Worm (Caenorhabditis elegans) whole organism, L4 larva: ENCODE data around the gene gei-13.

Experiments
- F44E2.7 ChIP-seq: fragments of 200-800 bp; sonication (Bioruptor generic); IDR thresholded peaks from 2 replicates; pipeline ENCODE4 v2.1.2; 2022; ENCODE audit warnings: missing genetic modification characterization, missing compliant biosample characterization
- F49E8.2 ChIP-seq: sonication (generic microtip); optimal IDR thresholded peaks from 2 replicates; lab custom pipeline; 2016; ENCODE audit warnings: missing compliant biosample characterization, mild to moderate bottlenecking, missing genetic modification characterization, borderline replicate concordance
- T26A8.4 ChIP-seq: fragments of 200-800 bp; sonication (Bioruptor generic); IDR thresholded peaks from 2 replicates; pipeline ENCODE4 v1.3.6; 2022; ENCODE audit warnings: missing genetic modification characterization, missing compliant biosample characterization
- Y5F2A.4 ChIP-seq: fragments of 200-800 bp; sonication (Bioruptor generic); optimal IDR thresholded peaks from 2 replicates; lab custom pipeline; 2018; ENCODE audit warnings: mild to moderate bottlenecking, missing genetic modification characterization, missing compliant biosample characterization
- aha-1 ChIP-seq: fragments of 150-350 bp; peaks from one replicate; lab custom pipeline; 2014; ENCODE audit warnings: missing biosample characterization, missing genetic modification characterization
- aly-2 ChIP-seq: sonication (generic microtip); optimal IDR thresholded peaks from 2 replicates; lab custom pipeline; 2018; ENCODE audit warnings: missing biosample characterization, missing genetic modification characterization
- ama-1 ChIP-seq: fragments of 150-350 bp; optimal IDR thresholded peaks from 2 replicates; lab custom pipeline; 2014; ENCODE audit warnings: inconsistent platforms, mixed read lengths
- arid-1 ChIP-seq: fragments of 200-800 bp; sonication (Bioruptor generic); conservative IDR thresholded peaks from 2 replicates; pipeline ENCODE4 v1.3.6; 2022; ENCODE audit warnings: missing genetic modification reagents, missing genetic modification characterization, missing compliant biosample characterization
- ceh-28 ChIP-seq: fragments of 150-350 bp; optimal IDR thresholded peaks from 2 replicates; lab custom pipeline; 2014; ENCODE audit warnings: missing biosample characterization, missing genetic modification reagents, missing genetic modification characterization
- ceh-32 ChIP-seq: sonication (generic microtip); optimal IDR thresholded peaks from 2 replicates; lab custom pipeline; 2016; ENCODE audit warnings: mild to moderate bottlenecking, missing genetic modification characterization, missing compliant biosample characterization; ENCODE audit not compliant: poor library complexity
- ceh-62 ChIP-seq: sonication (generic microtip); optimal IDR thresholded peaks from 2 replicates; lab custom pipeline; 2017; ENCODE audit warnings: missing biosample characterization, missing genetic modification characterization
- ceh-82 ChIP-seq: sonication (generic microtip); optimal IDR thresholded peaks from 2 replicates; lab custom pipeline; 2017; ENCODE audit warnings: missing biosample characterization, missing genetic modification characterization
- ces-1 ChIP-seq: fragments of 150-350 bp; sonication (generic microtip); optimal IDR thresholded peaks from 4 replicates; lab custom pipeline; 2014; ENCODE audit warnings: missing biosample characterization, missing genetic modification reagents, missing genetic modification characterization
- ctbp-1 ChIP-seq: fragments of 200-800 bp; sonication (Bioruptor generic); IDR thresholded peaks from 2 replicates; pipeline ENCODE4 v1.3.6; 2022; ENCODE audit warnings: missing genetic modification reagents, missing genetic modification characterization, missing compliant biosample characterization
- daf-16 ChIP-seq, 3 experiments: sonication (generic microtip); optimal IDR thresholded peaks; 2 replicates each; lab custom pipeline; 2016 to 2017; ENCODE audit warnings: missing genetic modification characterization in 3 of 3, missing genetic modification reagents in 3 of 3, mild to moderate bottlenecking in 2 of 3, missing compliant biosample characterization in 2 of 3, missing biosample characterization in 1 of 3, moderate library complexity in 1 of 3
- dmd-6 ChIP-seq: fragments of 200-800 bp; sonication (Bioruptor generic); IDR thresholded peaks from 2 replicates; pipeline ENCODE4 v1.3.6; 2022; ENCODE audit warnings: missing genetic modification reagents, missing genetic modification characterization, missing compliant biosample characterization
- dpl-1 ChIP-seq: fragments of 150-350 bp; optimal IDR thresholded peaks from 2 replicates; lab custom pipeline; 2014; ENCODE audit warnings: missing biosample characterization, missing genetic modification reagents, missing genetic modification characterization
- dve-1 ChIP-seq: sonication (generic microtip); optimal IDR thresholded peaks from 2 replicates; lab custom pipeline; 2017; ENCODE audit warnings: antibody characterized with exemption, mild to moderate bottlenecking, missing genetic modification characterization, missing compliant biosample characterization; ENCODE audit not compliant: insufficient read depth
- fos-1 ChIP-seq: fragments of 150-350 bp; optimal IDR thresholded peaks from 2 replicates; lab custom pipeline; 2014; ENCODE audit warnings: missing biosample characterization, missing genetic modification characterization
- hlh-11 ChIP-seq: fragments of 200-800 bp; sonication (Bioruptor generic); optimal IDR thresholded peaks from 2 replicates; lab custom pipeline; 2018; ENCODE audit warnings: mild to moderate bottlenecking, missing genetic modification characterization, missing compliant biosample characterization
- hlh-30 ChIP-seq: sonication (generic microtip); optimal IDR thresholded peaks from 2 replicates; lab custom pipeline; 2017; ENCODE audit warnings: antibody characterized with exemption, mild to moderate bottlenecking, missing genetic modification characterization, missing compliant biosample characterization; ENCODE audit not compliant: insufficient read depth
- hmg-1.1 ChIP-seq: fragments of 200-800 bp; sonication (Bioruptor generic); IDR thresholded peaks from 2 replicates; pipeline ENCODE4 v1.3.6; 2022; ENCODE audit warnings: missing genetic modification reagents, missing genetic modification characterization, missing compliant biosample characterization
- jun-1 ChIP-seq: fragments of 150-350 bp; optimal IDR thresholded peaks from 2 replicates; lab custom pipeline; 2014; ENCODE audit warnings: missing biosample characterization, missing genetic modification reagents, missing genetic modification characterization
- lin-39 ChIP-seq: fragments of 150-350 bp; optimal IDR thresholded peaks from 2 replicates; lab custom pipeline; 2014; ENCODE audit warnings: missing biosample characterization, missing genetic modification reagents, missing genetic modification characterization
- madf-9 ChIP-seq: fragments of 200-800 bp; sonication (Bioruptor generic); conservative IDR thresholded peaks from 2 replicates; pipeline ENCODE4 v1.3.6; 2022; ENCODE audit warnings: missing genetic modification reagents, missing genetic modification characterization, missing compliant biosample characterization
- mes-2 ChIP-seq: sonication (generic microtip); optimal IDR thresholded peaks from 2 replicates; lab custom pipeline; 2016; ENCODE audit warnings: missing genotype, mild to moderate bottlenecking, missing genetic modification characterization, missing compliant biosample characterization; ENCODE audit not compliant: poor library complexity, severe bottlenecking
- mxl-2 ChIP-seq: fragments of 200-800 bp; sonication (Bioruptor generic); conservative IDR thresholded peaks from 2 replicates; pipeline ENCODE4 v1.3.6; 2022; ENCODE audit warnings: missing genetic modification reagents, missing genetic modification characterization, missing compliant biosample characterization
- nhr-102 ChIP-seq: sonication (generic microtip); optimal IDR thresholded peaks from 2 replicates; lab custom pipeline; 2016; ENCODE audit warnings: mild to moderate bottlenecking, missing genetic modification characterization, moderate library complexity, missing compliant biosample characterization
- nhr-42 ChIP-seq: fragments of 200-800 bp; sonication (Bioruptor generic); IDR thresholded peaks from 2 replicates; pipeline ENCODE4 v1.3.6; 2022; ENCODE audit warnings: missing genetic modification characterization, missing compliant biosample characterization
- nhr-6 ChIP-seq: fragments of 150-350 bp; optimal IDR thresholded peaks from 2 replicates; lab custom pipeline; 2014; ENCODE audit warnings: missing biosample characterization, missing genetic modification characterization
- pha-4 ChIP-seq, 2 experiments: fragments of 150-350 bp in 1 of 2; fragments of 200-800 bp in 1 of 2; sonication (Bioruptor generic) in 1 of 2; IDR thresholded peaks in 1 of 2; optimal IDR thresholded peaks in 1 of 2; 2 replicates each; pipeline versions ENCODE4 v1.3.6 to Lab custom; 2014 to 2022; ENCODE audit warnings: missing genetic modification characterization in 2 of 2, missing genetic modification reagents in 2 of 2, missing biosample characterization in 1 of 2, missing compliant biosample characterization in 1 of 2
- php-3 ChIP-seq: fragments of 200-800 bp; sonication (Bioruptor generic); IDR thresholded peaks from 2 replicates; pipeline ENCODE4 v1.3.6; 2022; ENCODE audit warnings: missing genetic modification reagents, missing genetic modification characterization, missing compliant biosample characterization
- pqm-1 ChIP-seq: sonication (generic microtip); optimal IDR thresholded peaks from 2 replicates; lab custom pipeline; 2017; ENCODE audit warnings: missing biosample characterization, missing genetic modification characterization
- saeg-2 ChIP-seq: fragments of 200-800 bp; sonication (Bioruptor generic); IDR thresholded peaks from 2 replicates; pipeline ENCODE4 v1.3.6; 2022; ENCODE audit warnings: missing genetic modification reagents, missing genetic modification characterization, missing compliant biosample characterization
- sdz-12 ChIP-seq: fragments of 200-800 bp; sonication (Bioruptor generic); optimal IDR thresholded peaks from 2 replicates; lab custom pipeline; 2018; ENCODE audit warnings: mild to moderate bottlenecking, missing genetic modification characterization, missing compliant biosample characterization
- skn-1 ChIP-seq: fragments of 150-350 bp; optimal IDR thresholded peaks from 2 replicates; lab custom pipeline; 2014; ENCODE audit warnings: missing biosample characterization, missing genetic modification characterization
- snpc-1.2 ChIP-seq: fragments of 200-800 bp; sonication (Bioruptor generic); IDR thresholded peaks from 2 replicates; pipeline ENCODE4 v1.3.6; 2022; ENCODE audit warnings: missing genetic modification reagents, missing genetic modification characterization, missing compliant biosample characterization
- unc-62 ChIP-seq, 3 experiments: fragments of 150-350 bp in 1 of 3; sonication (generic microtip); optimal IDR thresholded peaks in 2 of 3; peaks in 1 of 3; 1 replicate in 1 of 3; 2 replicates in 2 of 3; lab custom pipeline; 2014 to 2017; ENCODE audit warnings: missing biosample characterization in 3 of 3, missing genetic modification characterization in 3 of 3, missing genetic modification reagents in 3 of 3, missing genotype in 1 of 3
- vab-7 ChIP-seq: fragments of 200-800 bp; sonication (Bioruptor generic); IDR thresholded peaks from 2 replicates; pipeline ENCODE4 v1.3.6; 2022; ENCODE audit warnings: missing genetic modification reagents, missing genetic modification characterization, missing compliant biosample characterization
- zip-11 ChIP-seq: fragments of 200-800 bp; sonication (Bioruptor generic); IDR thresholded peaks from 2 replicates; pipeline ENCODE4 v1.3.6; 2022; ENCODE audit warnings: missing genetic modification characterization, missing compliant biosample characterization
- zip-2 ChIP-seq: fragments of 150-350 bp; optimal IDR thresholded peaks from 2 replicates; lab custom pipeline; 2014; ENCODE audit warnings: missing biosample characterization, missing genetic modification characterization
- ztf-11 ChIP-seq: fragments of 150-350 bp; optimal IDR thresholded peaks from 2 replicates; lab custom pipeline; 2014; ENCODE audit warnings: missing biosample characterization, missing genetic modification characterization
- ztf-7 ChIP-seq: fragments of 150-350 bp; optimal IDR thresholded peaks from 2 replicates; lab custom pipeline; 2014; ENCODE audit warnings: missing biosample characterization, missing genetic modification characterization

gei-13 gene

DNA sequence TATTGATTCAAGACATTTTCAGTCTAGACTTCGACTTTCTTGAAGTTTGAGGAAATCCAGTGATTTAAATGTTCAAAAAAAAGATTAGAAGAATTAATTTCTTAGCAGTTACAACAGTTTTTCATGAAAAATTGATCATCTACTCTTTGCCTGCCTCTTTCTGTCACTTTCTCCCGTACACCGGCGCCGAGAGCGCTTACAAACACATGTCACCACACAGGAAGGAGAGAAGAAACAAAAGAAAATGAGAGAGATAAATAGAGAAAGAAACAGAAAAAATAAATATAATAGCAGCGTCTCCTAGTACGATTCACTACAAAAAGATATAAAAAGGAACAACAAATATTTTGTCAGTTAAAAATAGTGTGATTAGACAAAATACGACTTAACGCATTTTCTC is 29.8 kb upstream of the gei-13 start (continued):
- no peak for TF ChIP-seq F49E8.2 (tag; lab: Kevin White, UChicago)
- TF ChIP-seq unc-62 (GFP tag; optimal IDR thresholded peaks at IDR 0.05 in 1 of 2; lab: Kevin White, UChicago): peak in 1 of 2 experiments; percentile 96
- TF ChIP-seq unc-62 (tag; optimal IDR thresholded peaks at IDR 0.05; lab: Kevin White, UChicago): no peak
- TF ChIP-seq nhr-6 (tag; lab: Kevin White, UChicago): peak; percentile 16
- no peak for TF ChIP-seq ctbp-1
- TF ChIP-seq sdz-12: no peak
- TF ChIP-seq pqm-1: peak; percentile 18
- no peak for TF ChIP-seq zip-11 (GFP tag; lab: Robert Waterston, UW)
- TF ChIP-seq pha-4 (GFP tag; IDR thresholded peaks at IDR 0.05; lab: Robert Waterston, UW): no peak
- no peak for TF ChIP-seq pha-4 (tag; optimal IDR thresholded peaks at IDR 0.05; lab: Kevin White, UChicago)
- no peak for TF ChIP-seq aly-2
- TF ChIP-seq dve-1 (tag; lab: Kevin White, UChicago): peak; percentile 46
- TF ChIP-seq saeg-2 (GFP tag; lab: Robert Waterston, UW): no peak
- TF ChIP-seq, all 104 proteins: peak for 15

DNA sequence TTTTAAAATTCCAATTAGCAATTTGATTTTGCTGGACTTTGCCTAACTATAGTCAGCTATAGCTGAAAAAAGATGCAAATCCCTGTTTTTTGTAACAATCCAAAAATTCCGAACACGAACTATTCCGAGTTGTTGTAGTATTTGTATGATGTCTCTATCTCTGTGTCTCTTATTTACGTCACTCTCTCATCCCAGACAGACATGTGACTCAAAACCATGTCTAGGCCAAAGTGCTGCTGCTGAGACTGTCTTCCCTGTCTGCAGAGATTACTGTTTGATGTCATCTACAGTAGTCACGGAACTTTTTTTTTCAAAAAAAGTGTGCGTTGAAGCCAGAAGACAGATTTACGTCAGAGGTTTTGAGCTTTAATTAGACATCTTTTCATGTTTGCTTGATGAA is 29.3 kb upstream of the gei-13 start:
- TF ChIP-seq ceh-32: no peak
- no peak for TF ChIP-seq ztf-7
- no peak for TF ChIP-seq ceh-28 (tag; lab: Kevin White, UChicago)
- TF ChIP-seq mes-2: peak; percentile 35
- TF ChIP-seq nhr-102 (tag; lab: Kevin White, UChicago): no peak
- TF ChIP-seq dpl-1 (GFP tag; lab: Kevin White, UChicago): no peak
- TF ChIP-seq hmg-1.1: no peak
- no peak for TF ChIP-seq mxl-2 (GFP tag; lab: Robert Waterston, UW)
- TF ChIP-seq ceh-62: no peak
- no peak for TF ChIP-seq skn-1 (tag; lab: Kevin White, UChicago)
- no peak for TF ChIP-seq Y5F2A.4 (GFP tag; lab: Kevin White, UChicago)
- TF ChIP-seq fos-1 (tag; lab: Kevin White, UChicago): no peak
- TF ChIP-seq madf-9 (GFP tag; lab: Robert Waterston, UW): no peak
- no peak for TF ChIP-seq sdz-12
- TF ChIP-seq nhr-6 (tag; lab: Kevin White, UChicago): peak; percentile 55
- peak; percentile 17 for TF ChIP-seq hlh-11
- TF ChIP-seq T26A8.4 (GFP tag; lab: Robert Waterston, UW): no peak
- TF ChIP-seq hlh-30: peak; percentile 81
- TF ChIP-seq ces-1: no peak
- TF ChIP-seq pqm-1: no peak
- TF ChIP-seq php-3 (GFP tag; lab: Robert Waterston, UW): no peak
- TF ChIP-seq F49E8.2 (tag; lab: Kevin White, UChicago): no peak
- TF ChIP-seq dve-1 (tag; lab: Kevin White, UChicago): peak; percentile 10
- TF ChIP-seq aha-1 (tag; lab: Kevin White, UChicago): no peak
- no peak for TF ChIP-seq vab-7 (GFP tag; lab: Robert Waterston, UW)
- no peak for TF ChIP-seq ama-1 (lab: Kevin White, UChicago)
- TF ChIP-seq ceh-82 (tag; lab: Kevin White, UChicago): no peak
- no peak for TF ChIP-seq ztf-11 (tag; lab: Kevin White, UChicago)
- TF ChIP-seq daf-16 (GFP tag; optimal IDR thresholded peaks at IDR 0.05; lab: Kevin White, UChicago): no peak
- peak; percentile 59 for TF ChIP-seq daf-16 (tag; optimal IDR thresholded peaks at IDR 0.05; lab: Kevin White, UChicago)
- TF ChIP-seq arid-1 (GFP tag; lab: Robert Waterston, UW): 0 out of 2 replicates have a peak, but pooled peaks have one; percentile 11
- peak; percentile 53 for TF ChIP-seq dmd-6
- no peak for TF ChIP-seq F44E2.7 (GFP tag; lab: Robert Waterston, UW)
- no peak for TF ChIP-seq lin-39
- no peak for TF ChIP-seq jun-1
- TF ChIP-seq zip-2 (tag; lab: Kevin White, UChicago): no peak
- 0 out of 2 replicates have a peak, but pooled peaks have one; percentile 47 for TF ChIP-seq nhr-42 (GFP tag; lab: Robert Waterston, UW)
- no peak for TF ChIP-seq snpc-1.2 (GFP tag; lab: Robert Waterston, UW)
